Fruit fly (Drosophila melanogaster): Measurements from ENCODE around the gene foxo.

The foxo gene

DNA sequence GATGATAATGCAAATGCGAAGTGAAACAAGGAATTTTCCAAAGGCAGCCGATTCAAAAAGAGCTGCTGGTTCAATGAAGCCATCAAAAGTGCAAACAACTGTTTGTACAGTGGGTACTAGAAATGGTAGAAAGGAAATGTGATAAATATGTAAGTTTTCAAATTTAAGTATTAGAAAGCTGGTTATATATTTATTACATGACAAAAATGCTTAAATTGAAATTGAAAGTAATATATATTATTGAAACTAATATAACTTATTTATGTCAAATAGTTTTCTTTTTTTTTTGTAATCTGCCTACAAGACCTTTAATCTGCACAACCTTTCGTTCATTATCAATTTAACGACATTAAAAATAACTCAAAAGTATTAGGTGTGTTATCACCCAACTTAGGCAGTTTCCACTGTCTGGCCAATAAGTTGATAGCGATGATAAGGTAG, 8.0 kb upstream of the foxo start:
- peak; percentile 13 for TF ChIP-seq Pif1B (GFP tag; optimal IDR thresholded peaks at IDR 0.05)
- peak; percentile 57 for TF ChIP-seq CG17806 (tag; optimal IDR thresholded peaks at IDR 0.05)
- TF ChIP-seq EcR (GFP tag; optimal IDR thresholded peaks at IDR 0.05) = peak; percentile 69
- TF ChIP-seq rn (GFP tag; IDR thresholded peaks at IDR 0.05) = no peak
- TF ChIP-seq D1 (tag; optimal IDR thresholded peaks at IDR 0.05) = no peak
- TF ChIP-seq CG15710 (tag; optimal IDR thresholded peaks at IDR 0.05) = peak; percentile 78
- no peak for TF ChIP-seq gl (tag; optimal IDR thresholded peaks at IDR 0.05)
- 0 out of 3 replicates have a peak, but pooled peaks have one; percentile 44 for TF ChIP-seq CG4496 (GFP tag; IDR thresholded peaks at IDR 0.05)
- TF ChIP-seq Ets98B (GFP tag; IDR thresholded peaks at IDR 0.05) = no peak
- TF ChIP-seq CG14655 (GFP tag; optimal IDR thresholded peaks at IDR 0.05) = peak; percentile 64
- no peak for TF ChIP-seq Pif1A (GFP tag; optimal IDR thresholded peaks at IDR 0.05)
- no peak for TF ChIP-seq CG12605 (GFP tag; IDR thresholded peaks at IDR 0.05)
- peak; percentile 42 for TF ChIP-seq CG8301 (tag; optimal IDR thresholded peaks at IDR 0.05)
- peak; percentile 65 for TF ChIP-seq Snoo (tag; optimal IDR thresholded peaks at IDR 0.05)
- peak; percentile 83 for TF ChIP-seq CG8159 (tag; optimal IDR thresholded peaks at IDR 0.05)
- peak; percentile 72 for TF ChIP-seq CG9948 (tag; optimal IDR thresholded peaks at IDR 0.05)
- peak; percentile 59 for TF ChIP-seq CG34367 (tag; optimal IDR thresholded peaks at IDR 0.05)
- no peak for TF ChIP-seq CG13204 (GFP tag; optimal IDR thresholded peaks at IDR 0.05)
- no peak for TF ChIP-seq CG32121 (GFP tag; IDR thresholded peaks at IDR 0.05)

DNA sequence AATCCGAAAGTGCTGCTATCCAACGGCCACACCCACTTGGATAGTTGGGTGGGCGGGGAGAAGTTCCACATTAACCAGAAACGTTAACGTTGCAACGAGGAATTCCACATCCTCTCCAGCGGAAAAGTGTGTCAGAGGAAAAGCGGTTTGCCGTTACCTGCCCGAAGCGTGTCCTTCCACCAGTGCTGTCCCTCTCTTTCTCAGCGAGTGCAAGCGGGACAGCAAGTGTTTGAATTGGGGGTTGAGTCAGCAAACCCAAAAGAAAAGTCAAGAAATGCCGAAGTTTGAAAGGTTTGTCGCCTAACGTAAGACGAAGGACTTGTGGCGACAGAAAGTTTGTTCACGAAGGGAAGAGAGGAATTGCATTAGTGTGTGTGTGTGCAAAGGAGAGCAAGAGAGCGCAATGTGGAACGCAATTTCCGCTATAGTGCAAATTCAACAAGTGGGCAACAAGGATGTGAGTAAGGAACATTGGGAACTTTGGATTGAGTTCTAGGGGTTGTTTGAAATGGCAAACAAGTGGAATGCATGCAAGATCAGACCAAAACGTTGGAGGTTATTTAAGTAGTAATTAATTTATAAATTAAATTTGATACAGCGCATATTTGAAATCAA, 6.1 kb upstream of the foxo start:
- TF ChIP-seq CG8301 (tag; optimal IDR thresholded peaks at IDR 0.05) (no peak), CG4496 (GFP tag; IDR thresholded peaks at IDR 0.05) (peak; percentile 32; the same call in 1 of the 3 replicates), CG9948 (tag; optimal IDR thresholded peaks at IDR 0.05) (no peak), rn (GFP tag; IDR thresholded peaks at IDR 0.05) (no peak), CG12605 (GFP tag; IDR thresholded peaks at IDR 0.05) (peak; percentile 75), CG34367 (tag; optimal IDR thresholded peaks at IDR 0.05) (no peak)

- no peak for TF ChIP-seq CG8159 (tag; optimal IDR thresholded peaks at IDR 0.05)
- TF ChIP-seq CG4496 (GFP tag; IDR thresholded peaks at IDR 0.05) = peak; percentile 56; the same call in 1 of the 3 replicates
- 0 out of 2 replicates have a peak, but pooled peaks have one; percentile 22 for TF ChIP-seq CG32121 (GFP tag; IDR thresholded peaks at IDR 0.05)
- no peak for TF ChIP-seq EcR (GFP tag; optimal IDR thresholded peaks at IDR 0.05)
- TF ChIP-seq CG13204 (GFP tag; optimal IDR thresholded peaks at IDR 0.05) = peak; percentile 18
- no peak for TF ChIP-seq D1 (tag; optimal IDR thresholded peaks at IDR 0.05)
- no peak for TF ChIP-seq fd96Ca (GFP tag; IDR thresholded peaks at IDR 0.05)
Measured at dm6 chr3R:14051391-14051852, 5.3 kb upstream of the foxo start.

- TF ChIP-seq CG34367 (tag; optimal IDR thresholded peaks at IDR 0.05) (peak; percentile 39), CG12605 (GFP tag; IDR thresholded peaks at IDR 0.05) (peak; percentile 82; the same call in 1 of the 2 replicates), fd96Ca (GFP tag; IDR thresholded peaks at IDR 0.05) (peak; percentile 84), EcR (GFP tag; optimal IDR thresholded peaks at IDR 0.05) (no peak), CG32121 (GFP tag; IDR thresholded peaks at IDR 0.05) (peak; percentile 93), D1 (tag; optimal IDR thresholded peaks at IDR 0.05) (peak; percentile 9), CG13204 (GFP tag; optimal IDR thresholded peaks at IDR 0.05) (no peak), CG8159 (tag; optimal IDR thresholded peaks at IDR 0.05) (peak; percentile 45), CG17806 (tag; optimal IDR thresholded peaks at IDR 0.05) (peak; percentile 57), CG10348 (GFP tag; IDR thresholded peaks at IDR 0.05) (peak; percentile 69), CG8301 (tag; optimal IDR thresholded peaks at IDR 0.05) (peak; percentile 97), Snoo (tag; optimal IDR thresholded peaks at IDR 0.05) (no peak), Ets98B (GFP tag; IDR thresholded peaks at IDR 0.05) (peak; percentile 88), CG9948 (tag; optimal IDR thresholded peaks at IDR 0.05) (peak; percentile 84), Pif1B (GFP tag; optimal IDR thresholded peaks at IDR 0.05) (peak; percentile 76), CG15710 (tag; optimal IDR thresholded peaks at IDR 0.05) (peak; percentile 21), gl (tag; optimal IDR thresholded peaks at IDR 0.05) (no peak), Pif1A (GFP tag; optimal IDR thresholded peaks at IDR 0.05) (peak; percentile 84), CG14655 (GFP tag; optimal IDR thresholded peaks at IDR 0.05) (peak; percentile 98), CG4496 (GFP tag; IDR thresholded peaks at IDR 0.05) (peak; percentile 94), rn (GFP tag; IDR thresholded peaks at IDR 0.05) (peak; percentile 56; the same call in 1 of the 2 replicates)
Measured at dm6 chr3R:14052182-14053036, 4.3 kb upstream of the foxo start.

DNA sequence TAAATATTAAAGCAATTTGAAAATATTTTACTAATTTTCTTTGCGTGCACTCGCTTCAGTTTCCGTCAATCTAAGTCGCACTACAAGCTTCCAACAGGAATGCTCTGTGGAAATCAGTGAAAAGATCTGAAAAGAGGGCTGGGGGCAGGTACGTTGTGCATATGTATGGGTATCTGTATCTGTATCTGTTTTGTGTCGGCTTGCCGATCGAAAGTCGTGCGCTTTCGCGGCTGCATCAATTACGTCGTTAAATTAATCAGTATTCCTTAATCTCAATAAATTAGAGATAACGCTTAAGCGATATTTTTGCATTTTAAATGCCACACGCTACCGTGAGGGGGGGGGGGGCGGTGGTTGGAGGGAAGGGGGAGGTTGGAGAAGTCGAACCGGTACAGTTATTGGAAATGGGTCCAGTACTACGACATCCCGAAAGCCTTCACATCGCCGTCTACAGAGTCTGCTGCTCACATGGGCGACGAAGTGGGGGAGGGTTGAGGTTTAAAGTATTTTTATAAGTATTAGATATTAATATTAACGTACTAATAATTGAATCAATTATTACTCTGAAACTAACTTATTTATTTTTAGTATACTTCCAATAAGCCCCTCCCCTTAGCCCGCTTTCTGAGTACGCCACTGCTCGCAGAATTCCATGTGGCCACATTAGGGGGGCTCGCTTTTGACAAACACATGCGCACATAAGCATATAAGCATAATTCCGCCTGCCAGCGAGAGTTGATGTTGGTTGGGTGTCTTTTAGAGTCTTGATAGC, 3.5 kb upstream of the foxo start:
- TF ChIP-seq Snoo (tag; optimal IDR thresholded peaks at IDR 0.05) = peak; percentile 92
- peak; percentile 86 for TF ChIP-seq Pif1A (GFP tag; optimal IDR thresholded peaks at IDR 0.05)
- TF ChIP-seq CG4496 (GFP tag; IDR thresholded peaks at IDR 0.05) = peak; percentile 98
- peak; percentile 63 for TF ChIP-seq EcR (GFP tag; optimal IDR thresholded peaks at IDR 0.05)
- peak; percentile 89 for TF ChIP-seq CG34367 (tag; optimal IDR thresholded peaks at IDR 0.05)
- TF ChIP-seq CG17806 (tag; optimal IDR thresholded peaks at IDR 0.05) = peak; percentile 93
- peak; percentile 94 for TF ChIP-seq CG8159 (tag; optimal IDR thresholded peaks at IDR 0.05)
- TF ChIP-seq fd96Ca (GFP tag; IDR thresholded peaks at IDR 0.05) = peak; percentile 98
- TF ChIP-seq gl (tag; optimal IDR thresholded peaks at IDR 0.05) = peak; percentile 77
- peak; percentile 76 for TF ChIP-seq D1 (tag; optimal IDR thresholded peaks at IDR 0.05)
- peak; percentile 83 for TF ChIP-seq CG10348 (GFP tag; IDR thresholded peaks at IDR 0.05)
- TF ChIP-seq rn (GFP tag; IDR thresholded peaks at IDR 0.05) = peak; percentile 94
- peak; percentile 94 for TF ChIP-seq CG14655 (GFP tag; optimal IDR thresholded peaks at IDR 0.05)
- TF ChIP-seq CG8301 (tag; optimal IDR thresholded peaks at IDR 0.05) = peak; percentile 94
- peak; percentile 98 for TF ChIP-seq CG32121 (GFP tag; IDR thresholded peaks at IDR 0.05)
- peak; percentile 97 for TF ChIP-seq Ets98B (GFP tag; IDR thresholded peaks at IDR 0.05)
- peak; percentile 96 for TF ChIP-seq CG15710 (tag; optimal IDR thresholded peaks at IDR 0.05)
- peak; percentile 94 for TF ChIP-seq CG12605 (GFP tag; IDR thresholded peaks at IDR 0.05)
- peak; percentile 89 for TF ChIP-seq Pif1B (GFP tag; optimal IDR thresholded peaks at IDR 0.05)
- peak; percentile 93 for TF ChIP-seq CG9948 (tag; optimal IDR thresholded peaks at IDR 0.05)
- TF ChIP-seq CG13204 (GFP tag; optimal IDR thresholded peaks at IDR 0.05) = peak; percentile 91

Data from whole organism, pupa.